Worm (Caenorhabditis elegans): ENCODE measurements around the gene F02D10.3.

- TF ChIP-seq snpc-4 (tag; optimal IDR thresholded peaks at IDR 0.05) (no peak), drap-1 (GFP tag; optimal IDR thresholded peaks at IDR 0.05) (no peak), elt-1 (tag; optimal IDR thresholded peaks at IDR 0.05; ENCODE audit: borderline replicate concordance, insufficient read depth) (no peak), unc-62 (GFP tag; optimal IDR thresholded peaks at IDR 0.05) (no peak), elt-3 (tag; optimal IDR thresholded peaks at IDR 0.05) (no peak), lsy-2 (tag; optimal IDR thresholded peaks at IDR 0.05) (no peak)
Measured at ce11 chrX:13484813-13485212, 22.4 kb upstream of the F02D10.3 start, which contains the start of gene srd-51.
